Worm (Caenorhabditis elegans) whole organism, L4/young adult: ENCODE measurements around the gene clc-10.

Experiments
- dao-5 ChIP-seq: sonication (generic microtip); optimal IDR thresholded peaks from 2 replicates; lab custom pipeline; 2016; ENCODE audit warnings: missing genotype, missing genetic modification characterization, moderate library complexity, missing compliant biosample characterization
- him-1 ChIP-seq: sonication (generic microtip); optimal IDR thresholded peaks from 2 replicates; lab custom pipeline; 2016; ENCODE audit warnings: missing genotype, missing genetic modification reagents, missing genetic modification characterization, missing compliant biosample characterization

DNA sequence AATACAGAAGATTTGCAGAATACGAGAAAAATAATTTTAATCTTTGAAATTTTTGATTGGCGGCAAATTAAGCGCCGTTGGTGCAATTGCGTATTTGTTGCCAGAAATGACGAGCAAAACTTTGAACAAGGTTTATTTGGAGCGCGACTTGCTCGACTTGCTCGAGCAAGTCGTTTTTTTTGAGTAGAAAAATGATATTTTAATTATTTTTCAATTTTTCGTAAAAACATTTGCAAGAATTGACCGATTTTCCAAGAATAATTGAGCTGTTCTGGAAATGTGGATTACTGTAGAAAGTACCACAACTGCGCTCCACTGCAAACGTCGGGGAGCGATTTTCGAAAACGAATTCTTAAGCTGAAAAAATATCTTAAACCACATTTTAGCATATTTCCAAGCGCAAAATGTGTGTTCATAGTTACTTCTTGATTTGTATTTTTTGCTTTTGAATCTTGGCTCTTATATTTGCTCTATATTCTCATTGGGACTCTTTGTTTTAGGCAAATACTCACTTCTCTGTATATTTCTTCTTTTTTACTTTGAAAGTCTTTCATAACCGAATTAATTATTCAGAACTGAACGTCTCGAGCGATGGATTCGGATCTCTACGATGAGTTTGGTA, 47.8 kb upstream of the clc-10 start, which contains the start of the genes gcna-1 and eftu-2:
- TF ChIP-seq dao-5 (no peak), him-1 (tag; lab: Kevin White, UChicago) (no peak)
